Worm (Caenorhabditis elegans): ENCODE results near the gene nspc-5.

ce11 chrX:8521614-8522013 lies 16.9 kb upstream of the nspc-5 start, which contains the start of gene C03G5.14:
- TF ChIP-seq odd-2 (tag; optimal IDR thresholded peaks at IDR 0.05) (no peak), gmeb-2 (tag; optimal IDR thresholded peaks at IDR 0.05) (no peak), nhr-11 (tag; optimal IDR thresholded peaks at IDR 0.05) (no peak), lin-11 (tag; optimal IDR thresholded peaks at IDR 0.05) (no peak), ceh-6 (GFP tag; optimal IDR thresholded peaks at IDR 0.05) (no peak)
